Fruit fly (Drosophila melanogaster) whole organism, embryonic: ENCODE results near the gene CG42553.

Experiments
- Ada2b ChIP-seq: fragments of 200-800 bp; sonication (Bioruptor generic); IDR thresholded peaks from 2 replicates; pipeline ENCODE4 v1.3.6; 2022; ENCODE audit warnings: missing biosample characterization, missing genetic modification characterization
- Atf6 ChIP-seq: fragments of 200-800 bp; sonication (Bioruptor generic); IDR thresholded peaks from 2 replicates; pipeline ENCODE4 v1.3.6; 2022; ENCODE audit warnings: missing biosample characterization, missing genetic modification characterization
- BtbVII ChIP-seq: fragments of 200-800 bp; sonication (Bioruptor generic); optimal IDR thresholded peaks from 3 replicates; lab custom pipeline; 2017; ENCODE audit warnings: missing biosample characterization, mild to moderate bottlenecking, missing genetic modification characterization
- CG10147 ChIP-seq: fragments of 200-800 bp; sonication (Bioruptor generic); optimal IDR thresholded peaks from 2 replicates; lab custom pipeline; 2019; ENCODE audit warnings: missing biosample characterization, mild to moderate bottlenecking, missing genetic modification characterization, moderate library complexity
- CG10209 ChIP-seq: fragments of 200-800 bp; sonication (Bioruptor generic); optimal IDR thresholded peaks from 3 replicates; lab custom pipeline; 2017; ENCODE audit warnings: missing biosample characterization, mild to moderate bottlenecking, missing genetic modification characterization, missing genetic modification reagents
- CG10366 ChIP-seq: fragments of 200-800 bp; sonication (Bioruptor generic); IDR thresholded peaks from 2 replicates; pipeline ENCODE4 v1.3.6; 2022; ENCODE audit warnings: missing biosample characterization, missing genetic modification characterization
- CG10565 ChIP-seq: fragments of 200-800 bp; sonication (Bioruptor generic); optimal IDR thresholded peaks from 3 replicates; lab custom pipeline; 2016; ENCODE audit warnings: missing biosample characterization, mild to moderate bottlenecking, missing genetic modification characterization
- CG10959 ChIP-seq: fragments of 200-800 bp; sonication (Bioruptor generic); IDR thresholded peaks from 2 replicates; pipeline ENCODE4 v1.3.6; 2022; ENCODE audit warnings: missing biosample characterization, missing genetic modification characterization
- CG11398 ChIP-seq: fragments of 200-800 bp; sonication (Bioruptor generic); optimal IDR thresholded peaks from 2 replicates; lab custom pipeline; 2016; ENCODE audit warnings: missing biosample characterization, missing genetic modification characterization
- CG15011 ChIP-seq: fragments of 200-800 bp; sonication (Bioruptor generic); optimal IDR thresholded peaks from 3 replicates; lab custom pipeline; 2018; ENCODE audit warnings: missing biosample characterization, mild to moderate bottlenecking, missing genetic modification characterization
- CG16863 ChIP-seq: fragments of 200-800 bp; sonication (Bioruptor generic); optimal IDR thresholded peaks from 3 replicates; lab custom pipeline; 2016; ENCODE audit warnings: missing biosample characterization, missing genetic modification characterization
- CG17359 ChIP-seq: fragments of 200-800 bp; sonication (Bioruptor generic); optimal IDR thresholded peaks from 3 replicates; lab custom pipeline; 2018; ENCODE audit warnings: missing biosample characterization, mild to moderate bottlenecking, missing genetic modification characterization, moderate library complexity
- CG1792 ChIP-seq: fragments of 200-800 bp; sonication (Bioruptor generic); optimal IDR thresholded peaks from 2 replicates; lab custom pipeline; 2016; ENCODE audit warnings: missing biosample characterization, missing genetic modification characterization
- CG1832 ChIP-seq: fragments of 200-800 bp; sonication (Bioruptor generic); optimal IDR thresholded peaks from 2 replicates; lab custom pipeline; 2017; ENCODE audit warnings: missing biosample characterization, mild to moderate bottlenecking, missing genetic modification characterization, inconsistent platforms
- CG18619 ChIP-seq: fragments of 200-800 bp; sonication (Bioruptor generic); optimal IDR thresholded peaks from 3 replicates; lab custom pipeline; 2017; ENCODE audit warnings: missing biosample characterization, mild to moderate bottlenecking, missing genetic modification characterization
- CG31224 ChIP-seq: fragments of 200-800 bp; sonication (Bioruptor generic); IDR thresholded peaks from 2 replicates; pipeline ENCODE4 v1.3.6; 2022; ENCODE audit warnings: missing biosample characterization, missing genetic modification characterization
- CG31388 ChIP-seq: fragments of 200-800 bp; sonication (Bioruptor generic); optimal IDR thresholded peaks from 2 replicates; lab custom pipeline; 2016; ENCODE audit warnings: missing biosample characterization, missing genetic modification characterization
- CG4707 ChIP-seq: fragments of 200-800 bp; sonication (Bioruptor generic); optimal IDR thresholded peaks from 2 replicates; lab custom pipeline; 2018; ENCODE audit warnings: missing biosample characterization, mild to moderate bottlenecking, missing genetic modification characterization, moderate library complexity
- CG6765 ChIP-seq: fragments of 200-800 bp; sonication (Bioruptor generic); optimal IDR thresholded peaks from 3 replicates; lab custom pipeline; 2017; ENCODE audit warnings: missing biosample characterization, mild to moderate bottlenecking, missing genetic modification characterization
- CG6791 ChIP-seq: fragments of 200-800 bp; sonication (Bioruptor generic); IDR thresholded peaks from 3 replicates; pipeline ENCODE4 v1.3.6; 2022; ENCODE audit warnings: missing biosample characterization, missing genetic modification characterization; ENCODE audit not compliant: partially characterized antibody
- CG7357 ChIP-seq: fragments of 200-800 bp; sonication (Bioruptor generic); IDR thresholded peaks from 3 replicates; pipeline ENCODE4 v1.3.6; 2022; ENCODE audit warnings: missing biosample characterization, missing genetic modification characterization
- CG7928 ChIP-seq: fragments of 200-800 bp; sonication (Bioruptor generic); optimal IDR thresholded peaks from 2 replicates; lab custom pipeline; 2017; ENCODE audit warnings: missing biosample characterization, mild to moderate bottlenecking, missing genetic modification characterization
- CG8478 ChIP-seq: fragments of >200 bp; optimal IDR thresholded peaks from 2 replicates; lab custom pipeline; 2018
- Camta ChIP-seq: fragments of 200-800 bp; sonication (Bioruptor generic); optimal IDR thresholded peaks from 2 replicates; lab custom pipeline; 2016; ENCODE audit warnings: missing biosample characterization, missing genetic modification characterization
- CoRest ChIP-seq: fragments of 200-800 bp; sonication (Bioruptor generic); optimal IDR thresholded peaks from 3 replicates; lab custom pipeline; 2018; ENCODE audit warnings: missing biosample characterization, mild to moderate bottlenecking, missing genetic modification characterization, moderate library complexity
- GATAe ChIP-seq: fragments of 200-800 bp; sonication (Bioruptor generic); conservative IDR thresholded peaks from 2 replicates; pipeline ENCODE4 v1.3.6; 2022; ENCODE audit warnings: missing biosample characterization, missing genetic modification characterization
- Hey ChIP-seq: fragments of 200-800 bp; sonication (Bioruptor generic); optimal IDR thresholded peaks from 3 replicates; lab custom pipeline; 2018; ENCODE audit warnings: missing biosample characterization, mild to moderate bottlenecking, missing genetic modification characterization
- Hr51 ChIP-seq, 2 experiments: fragments of 200-800 bp; sonication (Bioruptor generic); optimal IDR thresholded peaks; 2 replicates in 1 of 2; 3 replicates in 1 of 2; lab custom pipeline; 2016 to 2018; ENCODE audit warnings: missing biosample characterization in 2 of 2, missing genetic modification characterization in 2 of 2, mild to moderate bottlenecking in 1 of 2, moderate library complexity in 1 of 2
- Neu2 ChIP-seq: fragments of 200-800 bp; sonication (Bioruptor generic); optimal IDR thresholded peaks from 3 replicates; lab custom pipeline; 2016; ENCODE audit warnings: missing biosample characterization, missing genetic modification characterization, borderline replicate concordance
- NfI ChIP-seq: fragments of 200-800 bp; sonication (Bioruptor generic); optimal IDR thresholded peaks from 3 replicates; lab custom pipeline; 2018; ENCODE audit warnings: missing biosample characterization, mild to moderate bottlenecking, missing genetic modification characterization, moderate library complexity
- az2 ChIP-seq: fragments of 200-800 bp; sonication (Bioruptor generic); optimal IDR thresholded peaks from 3 replicates; lab custom pipeline; 2016; ENCODE audit warnings: missing biosample characterization, missing genetic modification characterization
- bab2 ChIP-seq: fragments of 200-800 bp; sonication (Bioruptor generic); optimal IDR thresholded peaks from 2 replicates; lab custom pipeline; 2016; ENCODE audit warnings: missing biosample characterization, missing genetic modification characterization
- bsh ChIP-seq, 2 experiments: fragments of 200-800 bp; sonication (Bioruptor generic); optimal IDR thresholded peaks; 2 replicates each; lab custom pipeline; 2017 to 2018; ENCODE audit warnings: mild to moderate bottlenecking in 2 of 2, missing biosample characterization in 2 of 2, missing genetic modification characterization in 2 of 2, moderate library complexity in 1 of 2
- caup ChIP-seq: fragments of 200-800 bp; sonication (Bioruptor generic); optimal IDR thresholded peaks from 3 replicates; lab custom pipeline; 2017; ENCODE audit warnings: missing biosample characterization, mild to moderate bottlenecking, missing genetic modification characterization, moderate library complexity; ENCODE audit not compliant: severe bottlenecking
- crol ChIP-seq: fragments of 200-800 bp; sonication (Bioruptor generic); IDR thresholded peaks from 2 replicates; pipeline ENCODE4 v1.3.6; 2022; ENCODE audit warnings: missing biosample characterization, missing genetic modification characterization
- gsb-n ChIP-seq: fragments of 200-800 bp; sonication (Bioruptor generic); optimal IDR thresholded peaks from 3 replicates; lab custom pipeline; 2018; ENCODE audit warnings: missing biosample characterization, mild to moderate bottlenecking, missing genetic modification characterization
- hb ChIP-seq: fragments of 200-800 bp; sonication (Bioruptor generic); IDR thresholded peaks from 3 replicates; pipeline ENCODE4 v1.3.6; 2022; ENCODE audit warnings: missing biosample characterization, missing genetic modification characterization; ENCODE audit not compliant: partially characterized antibody
- inv ChIP-seq: fragments of 200-800 bp; sonication (Bioruptor generic); IDR thresholded peaks from 2 replicates; pipeline ENCODE4 v1.3.6; 2022; ENCODE audit warnings: missing biosample characterization, missing genetic modification characterization; ENCODE audit not compliant: partially characterized antibody
- lola ChIP-seq, 3 experiments: fragments of >200 bp in 2 of 3; fragments of 200-800 bp in 1 of 3; sonication (Bioruptor generic) in 1 of 3; optimal IDR thresholded peaks; 2 replicates each; lab custom pipeline; 2017 to 2019; ENCODE audit warnings: missing biosample characterization in 3 of 3, missing genetic modification characterization in 3 of 3, mild to moderate bottlenecking in 1 of 3, moderate library complexity in 1 of 3
- mld ChIP-seq: fragments of 200-800 bp; sonication (Bioruptor generic); IDR thresholded peaks from 3 replicates; pipeline ENCODE4 v1.3.6; 2022; ENCODE audit warnings: missing biosample characterization, missing genetic modification characterization; ENCODE audit not compliant: partially characterized antibody
- pita ChIP-seq: fragments of 200-800 bp; sonication (Bioruptor generic); optimal IDR thresholded peaks from 2 replicates; lab custom pipeline; 2017; ENCODE audit warnings: missing biosample characterization, mild to moderate bottlenecking, missing genetic modification characterization
- pros ChIP-seq: fragments of 200-800 bp; sonication (Bioruptor generic); optimal IDR thresholded peaks from 3 replicates; lab custom pipeline; 2019; ENCODE audit warnings: missing biosample characterization, mild to moderate bottlenecking, missing genetic modification characterization, moderate library complexity
- sd ChIP-seq: fragments of 200-800 bp; sonication (Bioruptor generic); optimal IDR thresholded peaks from 3 replicates; lab custom pipeline; 2018; ENCODE audit warnings: missing biosample characterization, mild to moderate bottlenecking, missing genetic modification characterization, moderate library complexity
- sens-2 ChIP-seq: fragments of 200-800 bp; sonication (Bioruptor generic); IDR thresholded peaks from 2 replicates; pipeline ENCODE4 v1.3.6; 2022; ENCODE audit warnings: missing biosample characterization, missing genetic modification characterization
- slp2 ChIP-seq: fragments of 200-800 bp; sonication (Bioruptor generic); optimal IDR thresholded peaks from 2 replicates; lab custom pipeline; 2016; ENCODE audit warnings: missing biosample characterization, missing genetic modification characterization
- sug ChIP-seq: fragments of 200-800 bp; optimal IDR thresholded peaks from 2 replicates; lab custom pipeline; 2019; ENCODE audit warnings: missing biosample characterization, mild to moderate bottlenecking, missing genetic modification characterization, moderate library complexity
- tap ChIP-seq: fragments of 200-800 bp; optimal IDR thresholded peaks from 3 replicates; lab custom pipeline; 2019; ENCODE audit warnings: missing biosample characterization, mild to moderate bottlenecking, missing genetic modification characterization, moderate library complexity
- trem ChIP-seq: fragments of 200-800 bp; optimal IDR thresholded peaks from 3 replicates; lab custom pipeline; 2019; ENCODE audit warnings: missing biosample characterization, mild to moderate bottlenecking, missing genetic modification characterization, moderate library complexity
- zfh2 ChIP-seq: fragments of 200-800 bp; sonication (Bioruptor generic); optimal IDR thresholded peaks from 2 replicates; lab custom pipeline; 2016; ENCODE audit warnings: missing biosample characterization, missing genetic modification characterization

The CG42553 gene

dm6 chr3L:805642-806218, 28.2 kb upstream of the CG42553 start (continued):
- TF ChIP-seq pros (GFP tag; lab: Kevin White, UChicago) (no peak), CG1832 (GFP tag; lab: Kevin White, UChicago) (peak; percentile 14), CG15011 (GFP tag; lab: Kevin White, UChicago) (peak; percentile 24), CG18619 (GFP tag; lab: Kevin White, UChicago) (no peak), az2 (GFP tag; lab: Kevin White, UChicago) (peak; percentile 59), CG11398 (GFP tag; lab: Kevin White, UChicago) (no peak), bsh (GFP tag; optimal IDR thresholded peaks at IDR 0.05; lab: Kevin White, UChicago) (peak; percentile 61 to 69), inv (no peak), slp2 (peak; percentile 29), lola (GFP tag; optimal IDR thresholded peaks at IDR 0.05; lab: Kevin White, UChicago) (peak in 1 of 3 experiments; percentile 59), GATAe (GFP tag; lab: Robert Waterston, UW) (no peak), CG4707 (GFP tag; lab: Kevin White, UChicago) (no peak), Hey (tag; lab: Kevin White, UChicago) (no peak), tap (tag; lab: Kevin White, UChicago) (peak; percentile 38), CoRest (tag; lab: Kevin White, UChicago) (peak; percentile 47), CG1792 (GFP tag; lab: Kevin White, UChicago) (peak; percentile 34), bab2 (GFP tag; lab: Kevin White, UChicago) (peak; percentile 69), CG16863 (peak; percentile 52), CG10209 (GFP tag; lab: Kevin White, UChicago) (peak; percentile 22), sug (tag; lab: Kevin White, UChicago) (no peak), CG31388 (no peak), trem (tag; lab: Kevin White, UChicago) (peak; percentile 57), hb (no peak), CG6791 (GFP tag; lab: Robert Waterston, UW) (no peak), CG10959 (GFP tag; lab: Robert Waterston, UW) (peak; percentile 19; the same call in 1 of the 2 replicates), gsb-n (tag; lab: Kevin White, UChicago) (peak; percentile 48), CG8478 (lab: Kevin White, UChicago) (no peak), zfh2 (GFP tag; lab: Kevin White, UChicago) (no peak), NfI (no peak), sd (tag; lab: Kevin White, UChicago) (no peak), CG10147 (peak; percentile 48), BtbVII (GFP tag; lab: Kevin White, UChicago) (peak; percentile 38), CG31224 (no peak), CG7357 (GFP tag; lab: Robert Waterston, UW) (peak; percentile 45; the same call in 1 of the 3 replicates), Ada2b (no peak), Neu2 (GFP tag; lab: Kevin White, UChicago) (peak; percentile 8), CG10366 (GFP tag; lab: Robert Waterston, UW) (peak; percentile 45), Camta (GFP tag; lab: Kevin White, UChicago) (peak; percentile 6), Hr51 (GFP tag; optimal IDR thresholded peaks at IDR 0.05; lab: Kevin White, UChicago) (peak in 1 of 2 experiments; percentile 55), caup (GFP tag; lab: Kevin White, UChicago) (peak; percentile 25), CG17359 (tag; lab: Kevin White, UChicago) (peak; percentile 76), crol (GFP tag; lab: Robert Waterston, UW) (peak; percentile 59), Atf6 (GFP tag; lab: Robert Waterston, UW) (no peak; the same call in 1 of the 2 replicates), mld (GFP tag; lab: Robert Waterston, UW) (no peak), pita (GFP tag; lab: Kevin White, UChicago) (no peak), CG7928 (no peak), sens-2 (GFP tag; lab: Robert Waterston, UW) (peak; percentile 38; the same call in 1 of the 2 replicates), CG6765 (peak; percentile 17), CG10565 (GFP tag; lab: Kevin White, UChicago) (no peak)
